Worm (Caenorhabditis elegans): ENCODE measurements around the gene ZK809.9.

- TF ChIP-seq W03F9.2 (tag; optimal IDR thresholded peaks at IDR 0.05) (no peak), dao-5 (tag; optimal IDR thresholded peaks at IDR 0.05) (no peak)
Measured at ce11 chrIV:11676054-11676453, 10.9 kb downstream of the ZK809.9 start, which contains the start of gene inx-9.
